Worm (Caenorhabditis elegans) whole organism, early embryonic: ENCODE measurements around the gene T25D10.1.

Experiments
- F13C5.2 ChIP-seq: sonication (generic microtip); optimal IDR thresholded peaks from 2 replicates; lab custom pipeline; 2017; ENCODE audit warnings: mild to moderate bottlenecking, missing genetic modification characterization, inconsistent platforms, missing compliant biosample characterization
- aly-1 ChIP-seq: sonication (generic microtip); optimal IDR thresholded peaks from 2 replicates; lab custom pipeline; 2016; ENCODE audit warnings: missing genetic modification characterization, missing compliant biosample characterization
- ama-1 ChIP-seq: fragments of 150-350 bp; optimal IDR thresholded peaks from 2 replicates; lab custom pipeline; 2014
- ceh-13 ChIP-seq: fragments of 200-800 bp; sonication (Bioruptor generic); optimal IDR thresholded peaks from 2 replicates; lab custom pipeline; 2018; ENCODE audit warnings: mild to moderate bottlenecking, missing genetic modification characterization, missing compliant biosample characterization
- ceh-36 ChIP-seq: sonication (generic microtip); optimal IDR thresholded peaks from 2 replicates; lab custom pipeline; 2016; ENCODE audit warnings: missing genetic modification characterization, inconsistent platforms, missing compliant biosample characterization
- ets-7 ChIP-seq: sonication (generic microtip); optimal IDR thresholded peaks from 2 replicates; lab custom pipeline; 2016; ENCODE audit warnings: missing genotype, missing genetic modification characterization, missing compliant biosample characterization
- flt-1 ChIP-seq: fragments of 200-800 bp; sonication (Bioruptor generic); IDR thresholded peaks from 2 replicates; pipeline ENCODE4 v1.3.6; 2022; ENCODE audit warnings: missing genetic modification characterization, missing compliant biosample characterization
- hmbx-1 ChIP-seq: sonication (generic microtip); optimal IDR thresholded peaks from 2 replicates; lab custom pipeline; 2016; ENCODE audit warnings: mild to moderate bottlenecking, missing genetic modification characterization, missing compliant biosample characterization
- hmg-4 ChIP-seq: fragments of 200-800 bp; sonication (Bioruptor generic); optimal IDR thresholded peaks from 2 replicates; lab custom pipeline; 2018; ENCODE audit warnings: mild to moderate bottlenecking, missing genetic modification characterization, missing compliant biosample characterization
- pes-1 ChIP-seq: fragments of 200-800 bp; sonication (Bioruptor generic); IDR thresholded peaks from 2 replicates; pipeline ENCODE4 v1.3.6; 2022; ENCODE audit warnings: missing genetic modification reagents, missing genetic modification characterization, missing compliant biosample characterization
- scrt-1 ChIP-seq: fragments of 200-800 bp; sonication (Bioruptor generic); IDR thresholded peaks from 2 replicates; pipeline ENCODE4 v1.3.6; 2022; ENCODE audit warnings: missing genetic modification characterization, missing compliant biosample characterization
- tbx-11 ChIP-seq: fragments of 200-800 bp; sonication (Bioruptor generic); IDR thresholded peaks from 2 replicates; pipeline ENCODE4 v1.3.6; 2022; ENCODE audit warnings: missing genetic modification characterization, missing compliant biosample characterization
- tra-4 ChIP-seq: sonication (generic microtip); optimal IDR thresholded peaks from 2 replicates; lab custom pipeline; 2017; ENCODE audit warnings: missing genetic modification characterization, missing compliant biosample characterization

ce11 chrII:6380866-6381265, 22.3 kb upstream of the T25D10.1 start, which contains the start of gene F58F12.12:
- TF ChIP-seq ets-7 (tag; lab: Kevin White, UChicago), result no peak
- no peak for TF ChIP-seq tra-4 (tag; lab: Kevin White, UChicago)
- no peak for TF ChIP-seq hmg-4
- TF ChIP-seq flt-1, result no peak
- TF ChIP-seq F13C5.2, result no peak
- TF ChIP-seq ama-1, result no peak
- TF ChIP-seq scrt-1, result no peak
- no peak for TF ChIP-seq aly-1
- TF ChIP-seq ceh-13 (GFP tag; lab: Kevin White, UChicago), result no peak
- TF ChIP-seq hmbx-1 (tag; lab: Kevin White, UChicago), result no peak
- no peak for TF ChIP-seq tbx-11 (GFP tag; lab: Robert Waterston, UW)
- TF ChIP-seq ceh-36, result no peak
- TF ChIP-seq pes-1 (GFP tag; lab: Robert Waterston, UW), result no peak
